Fruit fly (Drosophila melanogaster): ENCODE measurements around the gene alpha-Est4.
A peak's percentile ranks its signal among the peaks of the same experiment; 100 is the strongest.

Gene alpha-Est4

DNA sequence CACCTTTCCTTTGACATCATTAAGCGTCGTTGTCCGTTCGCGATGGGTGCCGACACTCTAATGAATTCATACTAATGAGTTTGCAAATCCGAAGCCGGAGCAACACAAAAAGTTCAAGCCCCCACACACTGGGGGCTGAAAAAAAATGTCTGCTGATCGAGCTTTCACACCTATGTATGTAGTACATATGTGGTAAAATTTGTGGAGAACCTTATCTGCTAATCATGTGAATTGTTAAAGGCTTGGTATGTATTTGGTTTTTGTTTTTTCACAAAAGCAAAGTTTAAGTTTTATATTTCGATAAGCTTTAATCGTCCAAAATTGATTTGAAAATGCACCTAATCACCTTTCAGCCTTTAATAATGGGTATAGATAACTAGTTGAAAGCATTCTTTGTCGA is 2.1 kb downstream of the alpha-Est4 start, which contains the start of gene alpha-Est5:
Gene alpha-Est5, minus strand, starts transcription at position 110 of the 400 bp plus-strand sequence.
- TF ChIP-seq mirr (GFP tag; optimal IDR thresholded peaks at IDR 0.05) (peak; percentile 51), grn (GFP tag; optimal IDR thresholded peaks at IDR 0.05) (peak; percentile 40), CG15514 (GFP tag; optimal IDR thresholded peaks at IDR 0.05) (peak; percentile 2), tll (GFP tag; optimal IDR thresholded peaks at IDR 0.05) (no peak), B-H2 (GFP tag; optimal IDR thresholded peaks at IDR 0.05) (peak; percentile 8), Hmr (GFP tag; optimal IDR thresholded peaks at IDR 0.05) (peak; percentile 1), sug (tag; optimal IDR thresholded peaks at IDR 0.05) (peak; percentile 53), CG34376 (GFP tag; optimal IDR thresholded peaks at IDR 0.05) (peak; percentile 52), CG30431 (GFP tag; optimal IDR thresholded peaks at IDR 0.05) (no peak), sd (tag; optimal IDR thresholded peaks at IDR 0.05) (peak; percentile 71), exex (tag; optimal IDR thresholded peaks at IDR 0.05) (peak; percentile 98)

DNA sequence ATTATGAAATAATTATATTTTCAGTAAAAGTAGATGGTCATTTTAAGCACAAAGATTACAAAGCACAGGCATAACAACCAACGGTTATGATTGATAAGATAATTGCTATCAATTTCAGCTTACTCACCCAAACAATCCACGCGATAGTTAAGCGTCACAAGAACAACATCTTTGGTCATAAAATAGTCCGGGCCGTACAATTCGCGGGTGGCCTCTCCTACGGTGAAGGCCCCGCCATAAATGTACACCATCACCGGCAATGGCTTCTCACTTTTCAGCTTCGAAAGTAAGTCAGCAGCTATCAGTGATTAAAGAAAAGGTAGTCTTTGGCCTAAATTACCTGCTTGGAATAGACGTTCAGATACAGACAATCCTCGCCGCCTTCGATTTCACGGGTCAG is 2.8 kb downstream of the alpha-Est4 start:
- TF ChIP-seq Sry-δ (GFP tag; optimal IDR thresholded peaks at IDR 0.05) (no peak), nerfin-2 (GFP tag; IDR thresholded peaks at IDR 0.05; ENCODE audit: partially characterized antibody) (no peak), CG17829 (tag; optimal IDR thresholded peaks at IDR 0.05) (no peak), hb (GFP tag; IDR thresholded peaks at IDR 0.05; ENCODE audit: partially characterized antibody) (no peak), Atf-2 (GFP tag; optimal IDR thresholded peaks at IDR 0.05) (no peak), CG12155 (GFP tag; optimal IDR thresholded peaks at IDR 0.05) (no peak), exex (tag; optimal IDR thresholded peaks at IDR 0.05) (peak; percentile 79), Asciz (GFP tag; optimal IDR thresholded peaks at IDR 0.05) (no peak), sug (tag; optimal IDR thresholded peaks at IDR 0.05) (peak; percentile 92), CG30020 (tag; optimal IDR thresholded peaks at IDR 0.05) (no peak), Ets65A (GFP tag) (peak; percentile 23), stc (GFP tag; IDR thresholded peaks at IDR 0.05) (no peak), CG18011 (GFP tag; optimal IDR thresholded peaks at IDR 0.05) (no peak)

DNA sequence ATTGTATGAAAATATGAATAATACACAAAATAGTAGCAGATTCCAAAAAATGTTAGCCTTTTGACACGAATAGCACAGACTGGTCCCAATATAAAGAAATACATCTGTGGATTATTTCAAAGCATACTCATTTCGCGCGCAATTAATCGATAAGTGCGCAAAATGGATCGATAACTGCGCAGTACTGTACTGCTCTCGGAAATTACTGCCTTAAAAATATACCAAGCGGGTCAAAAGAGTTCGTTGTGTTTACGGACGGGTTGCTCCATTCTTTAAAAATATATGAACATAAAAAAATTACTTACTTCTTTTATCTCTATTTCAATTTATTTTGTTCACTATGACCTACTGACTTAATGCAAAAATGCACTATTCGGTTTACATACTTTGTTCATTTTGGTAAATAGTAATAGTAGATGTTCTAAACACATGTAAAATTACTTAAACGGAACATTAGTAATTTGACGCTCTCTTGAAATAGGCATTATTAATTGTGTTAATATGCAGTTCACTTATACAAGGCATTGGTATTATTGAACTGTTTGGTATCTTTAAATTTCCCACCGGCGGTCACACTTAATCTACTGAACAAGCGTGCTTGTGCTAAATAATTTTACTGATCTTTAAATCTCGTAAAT is 8.1 kb downstream of the alpha-Est4 start, which contains the start of the genes Rtnl2 and alphaTub84D:
Gene Rtnl2, minus strand, starts transcription at position 58 of the 638 bp plus-strand sequence.
Gene alphaTub84D, plus strand, starts transcription at position 570 of the 638 bp plus-strand sequence.
- TF ChIP-seq phol (tag; optimal IDR thresholded peaks at IDR 0.05) = peak; percentile 29
- TF ChIP-seq mam (GFP tag; optimal IDR thresholded peaks at IDR 0.05) = no peak
- no peak for TF ChIP-seq lola (GFP tag; optimal IDR thresholded peaks at IDR 0.05)
- TF ChIP-seq CG34224 (GFP tag; IDR thresholded peaks at IDR 0.05; ENCODE audit: partially characterized antibody) = no peak
- no peak for TF ChIP-seq bowl (GFP tag; IDR thresholded peaks at IDR 0.05)
- no peak for TF ChIP-seq exex (tag; optimal IDR thresholded peaks at IDR 0.05)
- TF ChIP-seq Jarid2 (GFP tag; optimal IDR thresholded peaks at IDR 0.05) = no peak
- no peak for TF ChIP-seq Ada2b (GFP tag; IDR thresholded peaks at IDR 0.05)
- no peak for TF ChIP-seq disco-r (GFP tag; optimal IDR thresholded peaks at IDR 0.05)
- TF ChIP-seq CG9609 (GFP tag; optimal IDR thresholded peaks at IDR 0.05) = no peak
- TF ChIP-seq Rfx (GFP tag; IDR thresholded peaks at IDR 0.05) = no peak
- no peak for TF ChIP-seq Hmr (GFP tag; optimal IDR thresholded peaks at IDR 0.05)
- TF ChIP-seq ash1 (GFP tag; optimal IDR thresholded peaks at IDR 0.05) = no peak
- TF ChIP-seq vfl (GFP tag; optimal IDR thresholded peaks at IDR 0.05) = no peak
- TF ChIP-seq dati (GFP tag; IDR thresholded peaks at IDR 0.05) = no peak
- no peak for TF ChIP-seq CG3407 (GFP tag; optimal IDR thresholded peaks at IDR 0.05)
- TF ChIP-seq CG11085 (GFP tag; IDR thresholded peaks at IDR 0.05) = no peak
- peak; percentile 7 for TF ChIP-seq CG3995 (GFP tag; optimal IDR thresholded peaks at IDR 0.05)
- no peak for TF ChIP-seq CG2129 (GFP tag; IDR thresholded peaks at IDR 0.05; ENCODE audit: partially characterized antibody)
- 0 out of 3 replicates have a peak, but pooled peaks have one; percentile 22 for TF ChIP-seq HLH4C (GFP tag; IDR thresholded peaks at IDR 0.05; ENCODE audit: partially characterized antibody)
- TF ChIP-seq dm (GFP tag; optimal IDR thresholded peaks at IDR 0.05) = peak; percentile 29
- no peak for TF ChIP-seq jing (GFP tag; optimal IDR thresholded peaks at IDR 0.05)
- peak; percentile 9 for TF ChIP-seq CG12659 (GFP tag; optimal IDR thresholded peaks at IDR 0.05)
- TF ChIP-seq pnt (GFP tag; optimal IDR thresholded peaks at IDR 0.05) = no peak
- no peak for TF ChIP-seq Camta (GFP tag; optimal IDR thresholded peaks at IDR 0.05)
- TF ChIP-seq Dip3 (GFP tag; optimal IDR thresholded peaks at IDR 0.05) = no peak
- TF ChIP-seq bcd (GFP tag; optimal IDR thresholded peaks at IDR 0.05) = no peak

Data from whole organism, embryonic.